Worm (Caenorhabditis elegans) whole organism, L3 larva: ENCODE measurements around the gene lys-4.
A peak's percentile ranks its signal among the peaks of the same experiment; 100 is the strongest.

ENCODE experiments used
- R02D3.7 ChIP-seq: fragments of 150-350 bp; optimal IDR thresholded peaks from 2 replicates; lab custom pipeline; 2014; ENCODE audit warnings: missing biosample characterization, missing genetic modification characterization
- ZK546.5 ChIP-seq: sonication (generic microtip); optimal IDR thresholded peaks from 2 replicates; lab custom pipeline; 2017; ENCODE audit warnings: missing biosample characterization, missing genetic modification characterization
- aly-2 ChIP-seq: fragments of 150-350 bp; optimal IDR thresholded peaks from 2 replicates; lab custom pipeline; 2014; ENCODE audit warnings: missing biosample characterization, missing genetic modification characterization
- ama-1 ChIP-seq: fragments of 150-350 bp; optimal IDR thresholded peaks from 2 replicates; lab custom pipeline; 2018
- ceh-16 ChIP-seq: sonication (generic microtip); optimal IDR thresholded peaks from 2 replicates; lab custom pipeline; 2017; ENCODE audit warnings: missing biosample characterization, missing genetic modification characterization
- ceh-28 ChIP-seq: fragments of 150-350 bp; optimal IDR thresholded peaks from 2 replicates; lab custom pipeline; 2014; ENCODE audit warnings: missing biosample characterization, missing genetic modification reagents, missing genetic modification characterization
- ceh-82 ChIP-seq: fragments of 150-350 bp; optimal IDR thresholded peaks from 2 replicates; lab custom pipeline; 2014; ENCODE audit warnings: missing biosample characterization, missing genetic modification characterization
- daf-12 ChIP-seq: fragments of 150-350 bp; optimal IDR thresholded peaks from 2 replicates; lab custom pipeline; 2014; ENCODE audit warnings: missing biosample characterization, missing genetic modification reagents, missing genetic modification characterization
- egl-27 ChIP-seq: sonication (generic microtip); optimal IDR thresholded peaks from 4 replicates; lab custom pipeline; 2017; ENCODE audit warnings: missing biosample characterization, missing genetic modification reagents, missing genetic modification characterization
- egl-5 ChIP-seq: fragments of 150-350 bp; optimal IDR thresholded peaks from 2 replicates; lab custom pipeline; 2017; ENCODE audit warnings: missing biosample characterization, missing genetic modification reagents, missing genetic modification characterization, inconsistent platforms
- elt-1 ChIP-seq: fragments of 150-350 bp; optimal IDR thresholded peaks from 2 replicates; lab custom pipeline; 2014; ENCODE audit warnings: missing biosample characterization, missing genetic modification characterization
- elt-2 ChIP-seq: sonication (generic microtip); optimal IDR thresholded peaks from 2 replicates; lab custom pipeline; 2016; ENCODE audit warnings: missing genetic modification reagents, mild to moderate bottlenecking, missing genetic modification characterization, missing compliant biosample characterization
- elt-3 ChIP-seq, 3 experiments: fragments of 150-350 bp in 1 of 3; sonication (generic microtip) in 2 of 3; optimal IDR thresholded peaks; 2 replicates in 2 of 3; 4 replicates in 1 of 3; lab custom pipeline; 2014 to 2017; ENCODE audit warnings: missing biosample characterization in 3 of 3, missing genetic modification characterization in 3 of 3
- eor-1 ChIP-seq, 2 experiments: fragments of 150-350 bp; optimal IDR thresholded peaks; 2 replicates each; lab custom pipeline; 2014 to 2018; ENCODE audit warnings: missing biosample characterization in 2 of 2, missing genetic modification characterization in 2 of 2
- fkh-10 ChIP-seq: sonication (generic microtip); optimal IDR thresholded peaks from 2 replicates; lab custom pipeline; 2017; ENCODE audit warnings: missing biosample characterization, missing genetic modification reagents, missing genetic modification characterization
- fkh-2 ChIP-seq: fragments of 150-350 bp; optimal IDR thresholded peaks from 2 replicates; lab custom pipeline; 2014; ENCODE audit warnings: missing biosample characterization, missing genetic modification reagents, missing genetic modification characterization
- fos-1 ChIP-seq: fragments of 150-350 bp; optimal IDR thresholded peaks from 2 replicates; lab custom pipeline; 2014; ENCODE audit warnings: missing biosample characterization, missing genetic modification characterization
- hmg-11 ChIP-seq: sonication (generic microtip); optimal IDR thresholded peaks from 2 replicates; lab custom pipeline; 2016; ENCODE audit warnings: missing genetic modification characterization, missing compliant biosample characterization
- jun-1 ChIP-seq: fragments of 150-350 bp; optimal IDR thresholded peaks from 2 replicates; lab custom pipeline; 2014; ENCODE audit warnings: missing biosample characterization, missing genetic modification reagents, missing genetic modification characterization
- lin-15B ChIP-seq: fragments of 150-350 bp; optimal IDR thresholded peaks from 2 replicates; lab custom pipeline; 2014; ENCODE audit warnings: missing biosample characterization, missing genetic modification characterization
- lin-39 ChIP-seq: fragments of 150-350 bp; optimal IDR thresholded peaks from 2 replicates; lab custom pipeline; 2018; ENCODE audit warnings: missing biosample characterization, missing genetic modification reagents, missing genetic modification characterization
- lsy-12 ChIP-seq: sonication (generic microtip); optimal IDR thresholded peaks from 2 replicates; lab custom pipeline; 2016; ENCODE audit warnings: mild to moderate bottlenecking, missing genetic modification characterization, missing compliant biosample characterization
- mdl-1 ChIP-seq: fragments of 150-350 bp; optimal IDR thresholded peaks from 2 replicates; lab custom pipeline; 2014; ENCODE audit warnings: missing biosample characterization, missing genetic modification characterization
- mml-1 ChIP-seq: fragments of 150-350 bp; sonication (generic microtip); optimal IDR thresholded peaks from 3 replicates; lab custom pipeline; 2014; ENCODE audit warnings: missing biosample characterization, missing genetic modification characterization
- nfya-1 ChIP-seq: sonication (generic microtip); optimal IDR thresholded peaks from 2 replicates; lab custom pipeline; 2017; ENCODE audit warnings: missing genetic modification characterization, mild to moderate bottlenecking, missing compliant biosample characterization, antibody characterized with exemption, moderate library complexity; ENCODE audit not compliant: insufficient read depth
- nhr-12 ChIP-seq: fragments of 150-350 bp; optimal IDR thresholded peaks from 2 replicates; lab custom pipeline; 2014; ENCODE audit warnings: missing biosample characterization, missing genetic modification characterization
- nhr-23 ChIP-seq: fragments of 150-350 bp; optimal IDR thresholded peaks from 2 replicates; lab custom pipeline; 2014; ENCODE audit warnings: missing biosample characterization, missing genetic modification reagents, missing genetic modification characterization
- nhr-237 ChIP-seq: fragments of 150-350 bp; optimal IDR thresholded peaks from 2 replicates; lab custom pipeline; 2014; ENCODE audit warnings: missing biosample characterization, missing genetic modification characterization
- nhr-25 ChIP-seq: sonication (generic microtip); optimal IDR thresholded peaks from 2 replicates; lab custom pipeline; 2017; ENCODE audit warnings: missing biosample characterization, missing genetic modification characterization
- nhr-28 ChIP-seq: fragments of 150-350 bp; optimal IDR thresholded peaks from 2 replicates; lab custom pipeline; 2014; ENCODE audit warnings: missing biosample characterization, missing genetic modification characterization
- nhr-43 ChIP-seq: sonication (generic microtip); optimal IDR thresholded peaks from 2 replicates; lab custom pipeline; 2016; ENCODE audit warnings: mild to moderate bottlenecking, missing genetic modification characterization, missing compliant biosample characterization; ENCODE audit not compliant: poor library complexity, severe bottlenecking
- nhr-67 ChIP-seq: fragments of 150-350 bp; optimal IDR thresholded peaks from 2 replicates; lab custom pipeline; 2014; ENCODE audit warnings: missing biosample characterization, missing genetic modification characterization
- nhr-76 ChIP-seq: fragments of 150-350 bp; sonication (generic microtip); optimal IDR thresholded peaks from 5 replicates; lab custom pipeline; 2014; ENCODE audit warnings: missing biosample characterization, missing genetic modification characterization
- nhr-77 ChIP-seq: fragments of 150-350 bp; optimal IDR thresholded peaks from 2 replicates; lab custom pipeline; 2014; ENCODE audit warnings: missing biosample characterization, missing genetic modification characterization
- pha-4 ChIP-seq: fragments of 150-350 bp; optimal IDR thresholded peaks from 2 replicates; lab custom pipeline; 2014; ENCODE audit warnings: missing biosample characterization, missing genetic modification reagents, missing genetic modification characterization
- pqm-1 ChIP-seq: fragments of 150-350 bp; optimal IDR thresholded peaks from 2 replicates; lab custom pipeline; 2017; ENCODE audit warnings: missing biosample characterization, missing genetic modification characterization, inconsistent platforms
- sea-2 ChIP-seq: fragments of 150-350 bp; sonication (generic microtip); optimal IDR thresholded peaks from 4 replicates; lab custom pipeline; 2014; ENCODE audit warnings: missing biosample characterization, missing genetic modification reagents, missing genetic modification characterization
- skn-1 ChIP-seq: fragments of 150-350 bp; optimal IDR thresholded peaks from 2 replicates; lab custom pipeline; 2014; ENCODE audit warnings: missing biosample characterization, missing genetic modification characterization
- snpc-4 ChIP-seq: fragments of 150-350 bp; optimal IDR thresholded peaks from 2 replicates; lab custom pipeline; 2014; ENCODE audit warnings: missing biosample characterization, missing genetic modification characterization
- tbx-2 ChIP-seq: sonication (generic microtip); optimal IDR thresholded peaks from 2 replicates; lab custom pipeline; 2016; ENCODE audit warnings: mild to moderate bottlenecking, missing genetic modification characterization, missing compliant biosample characterization
- unc-39 ChIP-seq: sonication (generic microtip); optimal IDR thresholded peaks from 4 replicates; lab custom pipeline; 2017; ENCODE audit warnings: missing biosample characterization, missing genetic modification characterization
- unc-62 ChIP-seq: fragments of 150-350 bp; sonication (generic microtip); optimal IDR thresholded peaks from 4 replicates; lab custom pipeline; 2014; ENCODE audit warnings: missing biosample characterization, missing genetic modification reagents, missing genetic modification characterization
- zag-1 ChIP-seq: fragments of 150-350 bp; optimal IDR thresholded peaks from 2 replicates; lab custom pipeline; 2014; ENCODE audit warnings: missing biosample characterization, missing genetic modification characterization
- ztf-4 ChIP-seq: fragments of 150-350 bp; optimal IDR thresholded peaks from 2 replicates; lab custom pipeline; 2014; ENCODE audit warnings: missing biosample characterization, missing genetic modification characterization

Gene lys-4

DNA sequence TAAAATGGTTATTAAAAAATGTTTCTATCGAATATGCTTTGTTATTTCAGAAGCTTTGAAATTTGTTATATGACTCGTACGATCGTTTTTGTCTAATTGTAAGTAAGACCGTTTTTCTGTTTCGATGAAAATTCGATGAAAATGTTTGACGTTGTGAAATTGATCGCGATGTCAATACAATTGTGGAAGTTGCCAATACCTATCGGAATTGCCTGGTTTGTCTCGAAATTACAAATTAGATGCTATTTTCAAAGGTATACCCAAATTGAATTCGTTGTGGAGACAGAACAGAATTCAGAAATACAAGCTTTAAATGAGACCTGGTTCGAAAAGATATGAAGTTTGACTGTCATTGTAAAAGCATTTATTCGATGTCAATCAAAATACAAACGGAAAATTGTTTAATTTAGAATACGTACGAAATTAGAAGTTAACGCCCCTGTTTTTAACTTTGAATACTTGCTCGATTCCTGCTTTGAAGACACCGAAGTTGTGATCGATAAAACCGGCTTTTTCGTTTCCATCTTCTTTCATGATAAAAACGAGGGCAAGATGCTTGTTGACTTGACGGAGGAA lies 19.6 kb downstream of the lys-4 start:
- no peak for TF ChIP-seq fos-1 (tag; lab: Kevin White, UChicago)
- TF ChIP-seq pqm-1, result no peak
- TF ChIP-seq ceh-82 (tag; lab: Kevin White, UChicago), result no peak

DNA sequence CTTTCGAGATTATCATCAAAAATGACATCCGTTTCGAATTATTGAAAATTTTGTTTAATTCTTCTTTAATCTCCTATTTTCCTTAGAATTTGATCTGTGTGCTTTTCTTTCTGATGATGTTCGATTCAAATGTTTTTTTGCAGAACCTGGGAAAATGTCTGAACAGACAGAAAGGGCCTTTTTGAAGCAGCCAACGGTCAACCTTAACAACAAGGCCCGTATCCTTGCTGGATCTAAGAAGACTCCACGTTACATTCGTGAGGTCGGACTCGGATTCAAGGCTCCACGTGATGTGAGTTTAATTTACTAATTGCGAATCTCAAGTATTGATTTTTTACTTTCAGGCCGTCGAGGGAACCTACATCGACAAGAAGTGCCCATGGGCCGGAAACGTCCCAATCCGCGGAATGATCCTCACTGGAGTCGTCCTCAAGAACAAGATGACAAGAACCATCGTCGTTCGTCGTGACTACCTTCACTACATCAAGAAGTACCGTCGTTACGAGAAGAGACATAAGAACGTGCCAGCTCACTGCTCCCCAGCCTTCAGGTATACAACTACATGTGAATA lies 20.4 kb downstream of the lys-4 start, which contains the start of gene rps-11:
Gene rps-11 (plus strand): TSS at position 144 of the 571 bp plus-strand sequence.
- TF ChIP-seq jun-1, result no peak
- TF ChIP-seq elt-1, result no peak
- TF ChIP-seq lin-39 (tag; lab: Kevin White, UChicago), result no peak
- no peak for TF ChIP-seq hmg-11 (tag; lab: Kevin White, UChicago)
- no peak for TF ChIP-seq nhr-76 (tag; lab: Kevin White, UChicago)
- no peak for TF ChIP-seq ztf-4 (tag; lab: Kevin White, UChicago)
- no peak for TF ChIP-seq nhr-43 (tag; lab: Kevin White, UChicago)
- no peak for TF ChIP-seq fkh-2
- TF ChIP-seq sea-2 (GFP tag; lab: Kevin White, UChicago), result no peak
- no peak for TF ChIP-seq nhr-28
- no peak for TF ChIP-seq unc-62
- TF ChIP-seq egl-27 (tag; lab: Kevin White, UChicago), result no peak
- no peak for TF ChIP-seq egl-5 (tag; lab: Kevin White, UChicago)
- TF ChIP-seq mdl-1, result no peak
- TF ChIP-seq ama-1, result no peak
- TF ChIP-seq pqm-1, result no peak

ce11 chrIV:11601721-11602405 lies 21.1 kb downstream of the lys-4 start:
- no peak for TF ChIP-seq tbx-2 (tag; lab: Kevin White, UChicago)
- peak; percentile 90 for TF ChIP-seq hmg-11 (tag; lab: Kevin White, UChicago)
- no peak for TF ChIP-seq mml-1 (tag; lab: Kevin White, UChicago)
- TF ChIP-seq elt-2 (tag; lab: Kevin White, UChicago), result peak; percentile 26
- peak; percentile 77 for TF ChIP-seq pha-4 (tag; lab: Kevin White, UChicago)
- no peak for TF ChIP-seq fkh-10 (GFP tag; lab: Kevin White, UChicago)
- no peak for TF ChIP-seq nhr-76 (tag; lab: Kevin White, UChicago)
- peak; percentile 56 for TF ChIP-seq snpc-4 (tag; lab: Kevin White, UChicago)
- TF ChIP-seq fkh-2, result no peak
- TF ChIP-seq egl-27 (tag; lab: Kevin White, UChicago), result no peak
- TF ChIP-seq nhr-23 (tag; lab: Kevin White, UChicago), result peak; percentile 74
- TF ChIP-seq ceh-16 (tag; lab: Kevin White, UChicago), result no peak
- TF ChIP-seq nhr-237 (tag; lab: Kevin White, UChicago), result no peak
- no peak for TF ChIP-seq unc-39 (tag; lab: Kevin White, UChicago)
- peak; percentile 43 for TF ChIP-seq pqm-1
- no peak for TF ChIP-seq nhr-67
- no peak for TF ChIP-seq ceh-82 (tag; lab: Kevin White, UChicago)
- no peak for TF ChIP-seq jun-1
- no peak for TF ChIP-seq daf-12 (tag; lab: Kevin White, UChicago)
- TF ChIP-seq nhr-77 (tag; lab: Kevin White, UChicago), result peak; percentile 12
- TF ChIP-seq unc-62, result no peak
- TF ChIP-seq ceh-28 (tag; lab: Kevin White, UChicago), result no peak
- no peak for TF ChIP-seq ZK546.5 (tag; lab: Kevin White, UChicago)
- TF ChIP-seq nfya-1, result peak; percentile 89
- peak; percentile 14 for TF ChIP-seq ztf-4 (tag; lab: Kevin White, UChicago)
- no peak for TF ChIP-seq skn-1 (tag; lab: Kevin White, UChicago)
- TF ChIP-seq elt-1, result no peak
- peak; percentile 35 for TF ChIP-seq nhr-25 (tag; lab: Kevin White, UChicago)
- peak; percentile 67 for TF ChIP-seq nhr-43 (tag; lab: Kevin White, UChicago)
- no peak for TF ChIP-seq sea-2 (GFP tag; lab: Kevin White, UChicago)
- peak; percentile 74 for TF ChIP-seq lin-39 (tag; lab: Kevin White, UChicago)
- no peak for TF ChIP-seq nhr-28
- no peak for TF ChIP-seq eor-1 (tag; optimal IDR thresholded peaks at IDR 0.05; lab: Kevin White, UChicago)
- TF ChIP-seq nhr-12, result no peak
- TF ChIP-seq R02D3.7 (tag; lab: Kevin White, UChicago), result peak; percentile 28
- peak; percentile 75 for TF ChIP-seq lin-15B
- TF ChIP-seq elt-3 (tag; optimal IDR thresholded peaks at IDR 0.05; lab: Kevin White, UChicago), result no peak
- TF ChIP-seq fos-1 (tag; lab: Kevin White, UChicago), result no peak
- peak; percentile 70 for TF ChIP-seq lsy-12 (tag; lab: Kevin White, UChicago)
- peak; percentile 81 for TF ChIP-seq aly-2 (tag; lab: Kevin White, UChicago)
- TF ChIP-seq ama-1, result peak; percentile 57
- no peak for TF ChIP-seq zag-1 (tag; lab: Kevin White, UChicago)
